Fruit fly (Drosophila melanogaster) whole organism, embryonic: ENCODE measurements around the gene Nab2.

Experiments
- Abd-B ChIP-seq: fragments of 200-800 bp; sonication (Bioruptor generic); optimal IDR thresholded peaks from 2 replicates; lab custom pipeline; 2018; ENCODE audit warnings: missing biosample characterization, mild to moderate bottlenecking, missing genetic modification characterization, moderate library complexity
- Awh ChIP-seq: fragments of 200-800 bp; sonication (Bioruptor generic); IDR thresholded peaks from 2 replicates; pipeline ENCODE4, ENCODE4 v1.3.6; 2022; ENCODE audit warnings: missing biosample characterization, missing genetic modification characterization
- Blimp-1 ChIP-seq: fragments of 200-800 bp; sonication (Bioruptor generic); optimal IDR thresholded peaks from 3 replicates; lab custom pipeline; 2018; ENCODE audit warnings: missing biosample characterization, missing genetic modification characterization, mild to moderate bottlenecking, moderate library complexity, missing genetic modification reagents
- C15 ChIP-seq: fragments of 200-800 bp; sonication (Bioruptor generic); IDR thresholded peaks from 3 replicates; pipeline ENCODE4 v1.3.6; 2022; ENCODE audit warnings: missing biosample characterization, missing genetic modification characterization
- CG10543 ChIP-seq: fragments of 200-800 bp; sonication (Bioruptor generic); optimal IDR thresholded peaks from 3 replicates; lab custom pipeline; 2017; ENCODE audit warnings: missing biosample characterization, mild to moderate bottlenecking, missing genetic modification characterization, moderate library complexity
- CG1233 ChIP-seq: fragments of 200-800 bp; sonication (Bioruptor generic); optimal IDR thresholded peaks from 4 replicates; lab custom pipeline; 2018; ENCODE audit warnings: missing biosample characterization, mild to moderate bottlenecking, missing genetic modification characterization
- CG12391 ChIP-seq: fragments of 200-800 bp; sonication (Bioruptor generic); optimal IDR thresholded peaks from 3 replicates; lab custom pipeline; 2018; ENCODE audit warnings: missing biosample characterization, mild to moderate bottlenecking, missing genetic modification characterization, moderate library complexity
- CG12659 ChIP-seq: fragments of 200-800 bp; sonication (Bioruptor generic); optimal IDR thresholded peaks from 3 replicates; lab custom pipeline; 2017; ENCODE audit warnings: mild to moderate bottlenecking, missing biosample characterization, missing genetic modification reagents, missing genetic modification characterization
- CG14965 ChIP-seq: fragments of 200-800 bp; sonication (Bioruptor generic); optimal IDR thresholded peaks from 2 replicates; lab custom pipeline; 2016; ENCODE audit warnings: missing biosample characterization, missing genetic modification characterization, borderline replicate concordance
- CG15011 ChIP-seq: fragments of 200-800 bp; sonication (Bioruptor generic); optimal IDR thresholded peaks from 3 replicates; lab custom pipeline; 2018; ENCODE audit warnings: missing biosample characterization, mild to moderate bottlenecking, missing genetic modification characterization
- CG15514 ChIP-seq: fragments of 200-800 bp; sonication (Bioruptor generic); optimal IDR thresholded peaks from 3 replicates; lab custom pipeline; 2017; ENCODE audit warnings: missing biosample characterization, missing genetic modification characterization, mild to moderate bottlenecking, moderate library complexity, missing genetic modification reagents
- CG16813 ChIP-seq: fragments of 200-800 bp; sonication (Bioruptor generic); IDR thresholded peaks from 3 replicates; pipeline ENCODE4 v1.3.6; 2022; ENCODE audit warnings: missing biosample characterization, missing genetic modification characterization; ENCODE audit not compliant: partially characterized antibody
- CG1832 ChIP-seq: fragments of 200-800 bp; sonication (Bioruptor generic); optimal IDR thresholded peaks from 2 replicates; lab custom pipeline; 2017; ENCODE audit warnings: missing biosample characterization, mild to moderate bottlenecking, missing genetic modification characterization, inconsistent platforms
- CG2889 ChIP-seq: fragments of 200-800 bp; sonication (Bioruptor generic); IDR thresholded peaks from 3 replicates; pipeline ENCODE4 v1.3.6; 2022; ENCODE audit warnings: missing biosample characterization, missing genetic modification characterization
- CG33213 ChIP-seq: fragments of 200-800 bp; sonication (Bioruptor generic); optimal IDR thresholded peaks from 3 replicates; lab custom pipeline; 2016; ENCODE audit warnings: missing biosample characterization, missing genetic modification characterization
- CG33557 ChIP-seq: fragments of 200-800 bp; sonication (Bioruptor generic); optimal IDR thresholded peaks from 2 replicates; lab custom pipeline; 2019; ENCODE audit warnings: missing biosample characterization, mild to moderate bottlenecking, missing genetic modification characterization, moderate library complexity
- CG3847 ChIP-seq: fragments of 200-800 bp; sonication (Bioruptor generic); IDR thresholded peaks from 2 replicates; pipeline ENCODE4 v1.3.6; 2022; ENCODE audit warnings: missing biosample characterization, missing genetic modification characterization
- CG6765 ChIP-seq: fragments of 200-800 bp; sonication (Bioruptor generic); optimal IDR thresholded peaks from 3 replicates; lab custom pipeline; 2017; ENCODE audit warnings: missing biosample characterization, mild to moderate bottlenecking, missing genetic modification characterization
- CG7987 ChIP-seq: fragments of 200-800 bp; sonication (Bioruptor generic); optimal IDR thresholded peaks from 2 replicates; lab custom pipeline; 2018; ENCODE audit warnings: missing biosample characterization, mild to moderate bottlenecking, missing genetic modification characterization, moderate library complexity
- CG9215 ChIP-seq: fragments of 200-800 bp; sonication (Bioruptor generic); IDR thresholded peaks from 2 replicates; pipeline ENCODE4 v1.3.6; 2022; ENCODE audit warnings: missing biosample characterization, missing genetic modification characterization
- CG9609 ChIP-seq: fragments of 200-800 bp; sonication (Bioruptor generic); optimal IDR thresholded peaks from 3 replicates; lab custom pipeline; 2016; ENCODE audit warnings: missing biosample characterization, missing genetic modification characterization
- CoRest ChIP-seq: fragments of 200-800 bp; sonication (Bioruptor generic); optimal IDR thresholded peaks from 3 replicates; lab custom pipeline; 2018; ENCODE audit warnings: missing biosample characterization, mild to moderate bottlenecking, missing genetic modification characterization, moderate library complexity
- Dbx ChIP-seq: fragments of 200-800 bp; sonication (Bioruptor generic); IDR thresholded peaks from 3 replicates; pipeline ENCODE4 v1.3.6; 2022; ENCODE audit warnings: missing biosample characterization, missing genetic modification characterization
- Dll ChIP-seq: fragments of 200-800 bp; sonication (Bioruptor generic); IDR thresholded peaks from 4 replicates; pipeline ENCODE4 v1.3.6; 2022; ENCODE audit warnings: missing biosample characterization, missing genetic modification characterization; ENCODE audit not compliant: partially characterized antibody
- Fer3 ChIP-seq: fragments of 200-800 bp; sonication (Bioruptor generic); optimal IDR thresholded peaks from 2 replicates; lab custom pipeline; 2018; ENCODE audit warnings: missing biosample characterization, mild to moderate bottlenecking, missing genetic modification characterization, moderate library complexity
- H15 ChIP-seq: fragments of 200-800 bp; sonication (Bioruptor generic); IDR thresholded peaks from 3 replicates; pipeline ENCODE4 v1.3.6; 2022; ENCODE audit warnings: missing biosample characterization, missing genetic modification characterization
- HmgZ ChIP-seq: fragments of 200-800 bp; sonication (Bioruptor generic); optimal IDR thresholded peaks from 2 replicates; lab custom pipeline; 2018; ENCODE audit warnings: missing biosample characterization, mild to moderate bottlenecking, missing genetic modification characterization
- Kr ChIP-seq: fragments of 200-800 bp; sonication (Bioruptor generic); optimal IDR thresholded peaks from 2 replicates; lab custom pipeline; 2017; ENCODE audit warnings: missing biosample characterization, mild to moderate bottlenecking, missing genetic modification characterization
- Max ChIP-seq: fragments of 200-800 bp; sonication (Bioruptor generic); optimal IDR thresholded peaks from 2 replicates; lab custom pipeline; 2016; ENCODE audit warnings: missing biosample characterization, mild to moderate bottlenecking, missing genetic modification characterization
- NFAT ChIP-seq: fragments of 200-800 bp; sonication (Bioruptor generic); IDR thresholded peaks from 2 replicates; pipeline ENCODE4 v1.3.6; 2022; ENCODE audit warnings: missing biosample characterization, missing genetic modification characterization
- Neu2 ChIP-seq: fragments of 200-800 bp; sonication (Bioruptor generic); optimal IDR thresholded peaks from 3 replicates; lab custom pipeline; 2016; ENCODE audit warnings: missing biosample characterization, missing genetic modification characterization, borderline replicate concordance
- Oaz ChIP-seq: fragments of 200-800 bp; sonication (Bioruptor generic); IDR thresholded peaks from 2 replicates; pipeline ENCODE4 v1.3.6; 2022; ENCODE audit warnings: missing biosample characterization, missing genetic modification characterization
- Opbp ChIP-seq: fragments of 200-800 bp; sonication (Bioruptor generic); IDR thresholded peaks from 3 replicates; pipeline ENCODE4 v1.3.6; 2022; ENCODE audit warnings: missing biosample characterization, missing genetic modification characterization; ENCODE audit not compliant: partially characterized antibody
- Optix ChIP-seq: fragments of 200-800 bp; sonication (Bioruptor generic); IDR thresholded peaks from 3 replicates; pipeline ENCODE4 v1.3.6; 2022; ENCODE audit warnings: missing biosample characterization, missing genetic modification characterization
- Pdp1 ChIP-seq, 2 experiments: fragments of 200-800 bp; sonication (Bioruptor generic); optimal IDR thresholded peaks; 3 replicates each; lab custom pipeline; 2016; ENCODE audit warnings: missing biosample characterization in 2 of 2, missing genetic modification characterization in 2 of 2, mild to moderate bottlenecking in 1 of 2, moderate library complexity in 1 of 2
- Sox100B ChIP-seq: fragments of 200-800 bp; sonication (Bioruptor generic); optimal IDR thresholded peaks from 3 replicates; lab custom pipeline; 2018; ENCODE audit warnings: missing biosample characterization, mild to moderate bottlenecking, missing genetic modification characterization
- Usf ChIP-seq: fragments of 200-800 bp; sonication (Bioruptor generic); optimal IDR thresholded peaks from 2 replicates; lab custom pipeline; 2017; ENCODE audit warnings: missing genotype, missing biosample characterization, missing genetic modification characterization
- crol ChIP-seq: fragments of 200-800 bp; sonication (Bioruptor generic); IDR thresholded peaks from 2 replicates; pipeline ENCODE4 v1.3.6; 2022; ENCODE audit warnings: missing biosample characterization, missing genetic modification characterization
- cwo ChIP-seq: fragments of 200-800 bp; sonication (Bioruptor generic); optimal IDR thresholded peaks from 3 replicates; lab custom pipeline; 2017; ENCODE audit warnings: missing biosample characterization, missing genetic modification characterization, mild to moderate bottlenecking, moderate library complexity, missing genetic modification reagents
- da ChIP-seq: fragments of 200-800 bp; sonication (Bioruptor generic); optimal IDR thresholded peaks from 2 replicates; lab custom pipeline; 2016; ENCODE audit warnings: missing biosample characterization, missing genetic modification characterization
- dpn ChIP-seq, 2 experiments: fragments of 200-800 bp; sonication (Bioruptor generic); optimal IDR thresholded peaks; 3 replicates each; lab custom pipeline; 2016; ENCODE audit warnings: missing biosample characterization in 2 of 2, missing genetic modification characterization in 2 of 2
- fru ChIP-seq: fragments of >200 bp; optimal IDR thresholded peaks from 2 replicates; lab custom pipeline; 2017
- gcm ChIP-seq: fragments of 200-800 bp; sonication (Bioruptor generic); optimal IDR thresholded peaks from 2 replicates; lab custom pipeline; 2019; ENCODE audit warnings: missing biosample characterization, mild to moderate bottlenecking, missing genetic modification characterization, moderate library complexity
- ind ChIP-seq: fragments of 200-800 bp; sonication (Bioruptor generic); optimal IDR thresholded peaks from 3 replicates; lab custom pipeline; 2016; ENCODE audit warnings: missing biosample characterization, missing genetic modification characterization
- ken ChIP-seq: fragments of 200-800 bp; sonication (Bioruptor generic); IDR thresholded peaks from 3 replicates; pipeline ENCODE4 v1.3.6; 2022; ENCODE audit warnings: missing biosample characterization, missing genetic modification characterization
- pros ChIP-seq: fragments of 200-800 bp; sonication (Bioruptor generic); optimal IDR thresholded peaks from 3 replicates; lab custom pipeline; 2019; ENCODE audit warnings: missing biosample characterization, mild to moderate bottlenecking, missing genetic modification characterization, moderate library complexity
- tap ChIP-seq: fragments of 200-800 bp; optimal IDR thresholded peaks from 3 replicates; lab custom pipeline; 2019; ENCODE audit warnings: missing biosample characterization, mild to moderate bottlenecking, missing genetic modification characterization, moderate library complexity

The Nab2 gene

dm6 chr3R:24295556-24296465 is 22.4 kb downstream of the Nab2 start (continued):
- TF ChIP-seq Max = peak; percentile 50
- peak; percentile 75 for TF ChIP-seq Abd-B
- TF ChIP-seq CG2889 (GFP tag; lab: Robert Waterston, UW) = peak; percentile 78
- peak; percentile 73 to 81 for TF ChIP-seq Pdp1 (GFP tag; optimal IDR thresholded peaks at IDR 0.05; lab: Kevin White, UChicago)
- peak; percentile 77 for TF ChIP-seq Dbx (GFP tag; lab: Robert Waterston, UW)
- TF ChIP-seq H15 (GFP tag; lab: Robert Waterston, UW) = peak; percentile 68; the same call in 2 of the 3 replicates
- TF ChIP-seq fru = no peak
- TF ChIP-seq CG1233 (GFP tag; lab: Kevin White, UChicago) = peak; percentile 72
- TF ChIP-seq Oaz (GFP tag; lab: Robert Waterston, UW) = peak; percentile 37; the same call in 1 of the 2 replicates
- peak; percentile 64 for TF ChIP-seq Blimp-1
- TF ChIP-seq ken (GFP tag; lab: Robert Waterston, UW) = peak; percentile 72; the same call in 2 of the 3 replicates
- TF ChIP-seq CG7987 (GFP tag; lab: Kevin White, UChicago) = peak; percentile 63
- peak; percentile 78 for TF ChIP-seq CG12659
- TF ChIP-seq CG12391 = peak; percentile 80
- no peak for TF ChIP-seq CG14965
- TF ChIP-seq CoRest (tag; lab: Kevin White, UChicago) = peak; percentile 85
- peak; percentile 71 for TF ChIP-seq CG33213 (GFP tag; lab: Kevin White, UChicago)
- TF ChIP-seq tap (tag; lab: Kevin White, UChicago) = peak; percentile 73
- TF ChIP-seq CG15514 (GFP tag; lab: Kevin White, UChicago) = peak; percentile 49
- peak; percentile 58 for TF ChIP-seq Optix
- TF ChIP-seq HmgZ = peak; percentile 59
- TF ChIP-seq CG10543 = peak; percentile 46
- peak; percentile 52 for TF ChIP-seq CG15011 (GFP tag; lab: Kevin White, UChicago)
- no peak for TF ChIP-seq crol (GFP tag; lab: Robert Waterston, UW)
- peak; percentile 77 for TF ChIP-seq Awh (GFP tag; lab: Robert Waterston, UW)
- TF ChIP-seq NFAT (GFP tag; lab: Robert Waterston, UW) = peak; percentile 74; the same call in 1 of the 2 replicates
- no peak for TF ChIP-seq da (GFP tag; lab: Kevin White, UChicago)
- TF ChIP-seq Neu2 (GFP tag; lab: Kevin White, UChicago) = no peak
- no peak for TF ChIP-seq Dll
- peak; percentile 58 for TF ChIP-seq Usf (GFP tag; lab: Kevin White, UChicago)
- TF ChIP-seq dpn (GFP tag; optimal IDR thresholded peaks at IDR 0.05; lab: Kevin White, UChicago) = peak; percentile 76 to 81
- TF ChIP-seq Sox100B (GFP tag; lab: Kevin White, UChicago) = peak; percentile 49
- peak; percentile 63 for TF ChIP-seq ind
- no peak for TF ChIP-seq Kr (GFP tag; lab: Kevin White, UChicago)
- 0 out of 3 replicates have a peak, but pooled peaks have one; percentile 54 for TF ChIP-seq C15 (GFP tag; lab: Robert Waterston, UW)
- TF ChIP-seq CG16813 = no peak
- no peak for TF ChIP-seq pros (GFP tag; lab: Kevin White, UChicago)
- peak; percentile 75 for TF ChIP-seq CG9215
- TF ChIP-seq CG6765 (GFP tag; lab: Kevin White, UChicago) = no peak
- peak; percentile 72 for TF ChIP-seq CG1832 (GFP tag; lab: Kevin White, UChicago)
- TF ChIP-seq Opbp (GFP tag; lab: Robert Waterston, UW) = no peak
- TF ChIP-seq cwo (GFP tag; lab: Kevin White, UChicago) = no peak
- peak; percentile 73 for TF ChIP-seq CG3847 (GFP tag; lab: Robert Waterston, UW)
- TF ChIP-seq Fer3 = peak; percentile 78
- TF ChIP-seq gcm (GFP tag; lab: Kevin White, UChicago) = peak; percentile 29
- TF ChIP-seq CG33557 (GFP tag; lab: Kevin White, UChicago) = peak; percentile 81
- peak; percentile 46 for TF ChIP-seq CG9609 (GFP tag; lab: Kevin White, UChicago)
